Worm (Caenorhabditis elegans): ENCODE results near the gene prx-2.

prx-2 gene

DNA sequence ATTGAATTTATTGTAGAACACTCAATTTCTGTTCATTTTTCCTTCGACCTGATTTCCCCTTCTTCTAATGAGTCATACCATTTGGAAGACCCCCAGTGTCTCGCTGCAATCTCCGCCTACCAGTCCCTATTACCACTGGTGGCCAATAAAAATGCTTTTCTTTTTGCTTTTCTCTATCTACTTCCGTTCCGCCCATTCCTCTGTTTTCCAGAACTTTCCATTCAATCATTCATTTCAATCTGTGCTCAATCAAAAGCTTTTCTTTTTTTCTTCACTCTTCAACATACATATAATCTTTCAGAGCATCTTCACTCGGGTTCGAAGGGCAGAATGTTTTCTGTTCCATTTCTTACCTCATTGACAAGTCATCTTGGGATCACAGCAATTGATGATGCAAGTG is 29.6 kb downstream of the prx-2 start, which contains the start of gene inx-8:
Gene inx-8, plus strand, starts transcription at position 301 of the 400 bp plus-strand sequence.
- no peak for TF ChIP-seq hlh-1 (tag; optimal IDR thresholded peaks at IDR 0.05)
- no peak for TF ChIP-seq elt-3 (tag; optimal IDR thresholded peaks at IDR 0.05)
- TF ChIP-seq ceh-43 (GFP tag; optimal IDR thresholded peaks at IDR 0.05), result no peak

DNA sequence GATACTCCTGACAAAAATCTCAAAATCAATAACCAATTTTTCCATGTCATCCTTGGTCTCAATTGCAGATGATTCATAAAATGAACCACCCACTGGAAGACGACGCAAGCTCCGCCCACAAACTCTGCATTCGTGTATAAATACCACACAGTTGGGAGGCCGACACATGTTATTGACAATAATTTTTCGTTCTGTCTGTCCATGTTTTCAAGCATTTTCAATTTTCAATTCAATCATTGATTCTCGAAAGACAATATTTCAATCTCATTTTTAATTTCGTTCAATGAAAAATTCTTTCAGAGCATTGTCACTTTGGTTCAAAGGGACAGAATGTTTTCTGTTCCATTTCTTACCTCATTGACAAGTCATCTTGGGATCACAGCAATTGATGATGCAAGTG is 32.1 kb downstream of the prx-2 start, which contains the start of gene inx-9:
Gene inx-9, plus strand, starts transcription at position 301 of the 400 bp plus-strand sequence.
- TF ChIP-seq ztf-11 (tag; optimal IDR thresholded peaks at IDR 0.05) (no peak), bed-3 (GFP tag; optimal IDR thresholded peaks at IDR 0.05) (no peak), lin-32 (GFP tag; optimal IDR thresholded peaks at IDR 0.05) (no peak), blmp-1 (tag; optimal IDR thresholded peaks at IDR 0.05) (no peak), nhr-76 (tag; optimal IDR thresholded peaks at IDR 0.05) (no peak), unc-39 (tag; optimal IDR thresholded peaks at IDR 0.05) (no peak), zip-8 (tag; optimal IDR thresholded peaks at IDR 0.05) (no peak), nhr-2 (tag; optimal IDR thresholded peaks at IDR 0.05) (no peak), mep-1 (tag; optimal IDR thresholded peaks at IDR 0.05) (no peak), drap-1 (GFP tag; optimal IDR thresholded peaks at IDR 0.05) (no peak), ceh-43 (GFP tag; optimal IDR thresholded peaks at IDR 0.05) (no peak), elt-1 (tag; optimal IDR thresholded peaks at IDR 0.05; ENCODE audit: borderline replicate concordance, insufficient read depth) (no peak), snpc-4 (tag; optimal IDR thresholded peaks at IDR 0.05) (no peak), elt-3 (tag; optimal IDR thresholded peaks at IDR 0.05) (no peak), M03D4.4 (tag; optimal IDR thresholded peaks at IDR 0.05) (no peak), flh-1 (GFP tag; optimal IDR thresholded peaks at IDR 0.05) (no peak), lin-13 (tag; optimal IDR thresholded peaks at IDR 0.05) (no peak), unc-62 (GFP tag; optimal IDR thresholded peaks at IDR 0.05) (no peak), ceh-39 (tag; optimal IDR thresholded peaks at IDR 0.05) (no peak), pha-4 (tag; optimal IDR thresholded peaks at IDR 0.05) (no peak)

DNA sequence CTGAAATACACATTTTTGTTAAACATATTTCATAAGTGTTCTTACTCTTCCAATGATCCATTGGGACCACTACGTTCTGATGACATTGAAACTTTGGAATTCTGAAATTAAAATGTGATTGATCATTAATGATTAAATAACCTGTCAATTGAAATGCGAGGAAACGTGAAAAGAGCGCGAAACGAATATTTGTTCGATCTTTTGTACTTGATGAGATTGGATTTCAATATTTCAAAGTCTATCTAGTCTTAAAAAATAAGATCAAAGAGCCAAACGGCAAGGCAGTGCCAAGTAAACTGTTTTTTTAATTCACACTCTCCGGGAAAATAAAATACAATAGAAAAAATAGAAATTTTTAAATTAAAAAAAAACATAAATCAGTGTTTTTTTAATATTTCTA is 38.0 kb downstream of the prx-2 start, which contains the start of gene ZK792.4:
Gene ZK792.4, minus strand, starts transcription at position 101 of the 400 bp plus-strand sequence.
- TF ChIP-seq unc-120 (tag; optimal IDR thresholded peaks at IDR 0.05; ENCODE audit: poor library complexity, severe bottlenecking) (no peak), unc-39 (tag; optimal IDR thresholded peaks at IDR 0.05) (no peak), mls-2 (tag; optimal IDR thresholded peaks at IDR 0.05) (no peak), nhr-12 (tag; optimal IDR thresholded peaks at IDR 0.05) (no peak), tbx-8 (GFP tag; optimal IDR thresholded peaks at IDR 0.05) (no peak), unc-62 (GFP tag; optimal IDR thresholded peaks at IDR 0.05) (no peak), sptf-1 (tag; optimal IDR thresholded peaks at IDR 0.05) (no peak), ztf-11 (tag; optimal IDR thresholded peaks at IDR 0.05) (no peak), hlh-1 (tag; optimal IDR thresholded peaks at IDR 0.05) (no peak)

DNA sequence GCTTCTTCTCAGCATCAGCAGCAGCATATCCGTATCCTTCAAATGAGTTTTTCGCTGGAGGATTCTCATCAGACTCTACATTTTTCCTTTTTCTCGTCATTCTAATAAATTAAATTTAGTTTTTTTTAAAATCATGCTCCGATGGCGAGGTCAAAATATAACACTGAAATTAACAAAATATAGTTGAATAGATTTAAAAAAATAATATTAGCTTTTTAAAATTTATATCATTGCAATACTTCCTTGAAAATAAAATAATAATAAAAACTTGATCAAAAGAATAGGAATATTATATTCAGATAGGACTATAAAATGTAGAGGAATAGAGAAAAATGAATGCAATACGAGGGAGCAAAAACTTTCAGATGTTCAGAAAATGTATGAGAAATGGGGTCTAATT is 44.1 kb downstream of the prx-2 start, which contains the start of gene ZK792.5:
Gene ZK792.5, minus strand, starts transcription at position 101 of the 400 bp plus-strand sequence.
- no peak for TF ChIP-seq unc-120 (tag; optimal IDR thresholded peaks at IDR 0.05; ENCODE audit: poor library complexity, severe bottlenecking)
- no peak for TF ChIP-seq nhr-2 (tag; optimal IDR thresholded peaks at IDR 0.05)
- peak; percentile 2 for TF ChIP-seq bed-3 (GFP tag; optimal IDR thresholded peaks at IDR 0.05)

DNA sequence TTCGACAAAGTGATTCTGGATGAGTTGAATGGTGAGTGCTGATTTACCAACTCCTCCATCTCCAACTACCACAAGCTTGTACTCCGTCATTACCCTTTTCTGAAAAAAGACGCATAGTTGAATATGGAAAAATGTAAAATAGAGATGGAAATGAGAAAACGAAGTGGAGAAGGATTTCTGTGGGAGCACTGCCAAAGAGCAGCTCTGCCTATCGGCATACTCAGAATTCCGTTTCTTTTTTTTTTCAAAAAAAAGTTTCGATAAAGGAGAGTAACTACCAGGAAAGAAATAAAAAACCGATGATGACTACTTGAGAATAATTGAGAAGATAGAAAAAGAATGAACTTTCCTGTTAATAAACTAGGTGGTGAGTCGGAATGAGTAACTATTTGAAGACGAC is 47.1 kb downstream of the prx-2 start, which contains the start of gene let-60:
Gene let-60, minus strand, starts transcription at position 101 of the 400 bp plus-strand sequence.
- TF ChIP-seq sptf-1 (tag; optimal IDR thresholded peaks at IDR 0.05), result no peak
- no peak for TF ChIP-seq drap-1 (GFP tag; optimal IDR thresholded peaks at IDR 0.05)
- no peak for TF ChIP-seq mep-1 (tag; optimal IDR thresholded peaks at IDR 0.05)
- TF ChIP-seq cnd-1 (tag; optimal IDR thresholded peaks at IDR 0.05), result no peak
- no peak for TF ChIP-seq lin-13 (tag; optimal IDR thresholded peaks at IDR 0.05)
- no peak for TF ChIP-seq nhr-237 (tag; optimal IDR thresholded peaks at IDR 0.05)
- no peak for TF ChIP-seq unc-62 (GFP tag; optimal IDR thresholded peaks at IDR 0.05)
- no peak for TF ChIP-seq mab-5 (tag; optimal IDR thresholded peaks at IDR 0.05)
- no peak for TF ChIP-seq pha-4 (tag; optimal IDR thresholded peaks at IDR 0.05)
- no peak for TF ChIP-seq ceh-43 (GFP tag; optimal IDR thresholded peaks at IDR 0.05)
- no peak for TF ChIP-seq flh-1 (GFP tag; optimal IDR thresholded peaks at IDR 0.05)
- no peak for TF ChIP-seq nhr-2 (tag; optimal IDR thresholded peaks at IDR 0.05)
- TF ChIP-seq mls-2 (tag; optimal IDR thresholded peaks at IDR 0.05), result no peak

DNA sequence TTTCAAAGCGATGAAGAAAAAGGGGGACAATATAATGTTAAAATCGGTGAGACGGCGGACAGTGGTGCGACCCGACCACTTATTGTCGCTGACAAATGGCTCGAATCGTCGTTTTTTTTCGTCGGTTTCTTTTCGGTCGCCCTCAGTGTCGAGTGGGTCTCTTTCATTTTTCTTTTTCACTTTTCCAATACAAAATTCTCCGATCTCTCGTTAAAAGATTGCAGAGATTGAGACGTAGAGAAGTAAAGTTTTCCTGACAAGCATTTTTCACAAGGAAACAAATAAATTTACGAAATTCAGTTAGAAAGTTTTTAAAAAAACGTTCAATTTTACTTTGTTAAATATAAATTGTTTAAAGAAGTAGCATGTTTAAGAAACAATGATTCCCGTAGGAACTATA is 47.6 kb downstream of the prx-2 start:
- TF ChIP-seq unc-62 (GFP tag; optimal IDR thresholded peaks at IDR 0.05) (no peak), nhr-12 (tag; optimal IDR thresholded peaks at IDR 0.05) (no peak), sptf-1 (tag; optimal IDR thresholded peaks at IDR 0.05) (no peak), flh-1 (GFP tag; optimal IDR thresholded peaks at IDR 0.05) (no peak), nhr-2 (tag; optimal IDR thresholded peaks at IDR 0.05) (no peak)

Measured in whole organism, mixed stage, embryonic.